Fruit fly (Drosophila melanogaster): ENCODE results near the gene Ilp5.

Ilp5 gene

DNA sequence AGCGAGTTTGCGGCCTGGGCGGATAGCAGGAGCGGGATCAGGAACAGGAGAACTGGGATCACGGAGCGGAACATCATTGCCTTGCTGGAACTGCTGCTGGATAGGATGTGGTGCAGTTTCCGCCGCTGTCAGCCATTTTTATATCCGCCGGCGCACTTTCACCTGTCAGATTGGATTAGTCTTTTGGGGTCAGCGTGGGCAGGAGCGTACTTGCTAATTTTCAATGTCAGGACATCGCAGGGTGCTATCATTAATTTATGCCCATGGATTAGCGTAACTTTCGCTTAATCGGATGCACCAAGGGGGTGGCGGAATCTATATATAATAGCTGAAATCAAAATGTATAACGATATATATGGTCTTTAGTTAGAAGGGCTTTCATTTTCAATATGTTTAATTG, at the start of gene Ilp5:
Gene Ilp5, minus strand, starts transcription at position 101 of the 400 bp plus-strand sequence.
- TF ChIP-seq fd96Ca (GFP tag; IDR thresholded peaks at IDR 0.05) (no peak), CG15710 (tag; optimal IDR thresholded peaks at IDR 0.05) (no peak), CG13204 (GFP tag; optimal IDR thresholded peaks at IDR 0.05) (no peak), gl (tag; optimal IDR thresholded peaks at IDR 0.05) (no peak), Snoo (tag; optimal IDR thresholded peaks at IDR 0.05) (no peak), CG14655 (GFP tag; optimal IDR thresholded peaks at IDR 0.05) (no peak), CG34367 (tag; optimal IDR thresholded peaks at IDR 0.05) (no peak), EcR (GFP tag; optimal IDR thresholded peaks at IDR 0.05) (no peak), CG17806 (tag; optimal IDR thresholded peaks at IDR 0.05) (no peak), CG12605 (GFP tag; IDR thresholded peaks at IDR 0.05) (no peak)

DNA sequence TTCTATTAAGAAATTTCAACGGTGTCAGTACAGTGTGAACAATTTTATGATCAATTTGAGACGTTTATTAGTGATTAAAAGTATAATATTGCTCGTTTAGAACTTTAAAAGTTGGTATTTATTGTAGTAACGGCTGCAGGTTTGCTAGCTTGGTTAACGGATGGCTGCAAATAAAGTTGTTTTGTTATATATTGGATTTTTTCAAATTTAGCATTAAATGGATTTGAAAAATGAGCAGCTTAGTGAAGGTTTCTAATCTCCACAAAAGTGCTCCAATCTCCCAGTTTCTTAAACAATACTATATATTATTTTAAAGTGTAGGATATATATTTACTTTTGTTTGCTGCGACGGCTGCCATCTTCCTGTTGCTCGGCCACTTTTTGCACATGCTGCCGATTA, 48.3 kb upstream of the Ilp5 start:
- TF ChIP-seq CG17806 (tag; optimal IDR thresholded peaks at IDR 0.05) (no peak), fd96Ca (GFP tag; IDR thresholded peaks at IDR 0.05) (peak; percentile 38; the same call in 2 of the 3 replicates), CG13204 (GFP tag; optimal IDR thresholded peaks at IDR 0.05) (no peak), CG14655 (GFP tag; optimal IDR thresholded peaks at IDR 0.05) (no peak), CG4496 (GFP tag; IDR thresholded peaks at IDR 0.05) (0 out of 3 replicates have a peak, but pooled peaks have one; percentile 56), gl (tag; optimal IDR thresholded peaks at IDR 0.05) (no peak), CG32121 (GFP tag; IDR thresholded peaks at IDR 0.05) (0 out of 2 replicates have a peak, but pooled peaks have one; percentile 18), CG12605 (GFP tag; IDR thresholded peaks at IDR 0.05) (no peak; the same call in 1 of the 2 replicates), EcR (GFP tag; optimal IDR thresholded peaks at IDR 0.05) (no peak), CG9948 (tag; optimal IDR thresholded peaks at IDR 0.05) (peak; percentile 36), D1 (tag; optimal IDR thresholded peaks at IDR 0.05) (no peak), CG10348 (GFP tag; IDR thresholded peaks at IDR 0.05) (no peak), CG8301 (tag; optimal IDR thresholded peaks at IDR 0.05) (peak; percentile 62), Snoo (tag; optimal IDR thresholded peaks at IDR 0.05) (peak; percentile 2), CG8159 (tag; optimal IDR thresholded peaks at IDR 0.05) (peak; percentile 46), CG15710 (tag; optimal IDR thresholded peaks at IDR 0.05) (peak; percentile 3), Pif1A (GFP tag; optimal IDR thresholded peaks at IDR 0.05) (no peak), Pif1B (GFP tag; optimal IDR thresholded peaks at IDR 0.05) (peak; percentile 39), CG34367 (tag; optimal IDR thresholded peaks at IDR 0.05) (no peak), Ets98B (GFP tag; IDR thresholded peaks at IDR 0.05) (peak; percentile 13; the same call in 1 of the 2 replicates)

DNA sequence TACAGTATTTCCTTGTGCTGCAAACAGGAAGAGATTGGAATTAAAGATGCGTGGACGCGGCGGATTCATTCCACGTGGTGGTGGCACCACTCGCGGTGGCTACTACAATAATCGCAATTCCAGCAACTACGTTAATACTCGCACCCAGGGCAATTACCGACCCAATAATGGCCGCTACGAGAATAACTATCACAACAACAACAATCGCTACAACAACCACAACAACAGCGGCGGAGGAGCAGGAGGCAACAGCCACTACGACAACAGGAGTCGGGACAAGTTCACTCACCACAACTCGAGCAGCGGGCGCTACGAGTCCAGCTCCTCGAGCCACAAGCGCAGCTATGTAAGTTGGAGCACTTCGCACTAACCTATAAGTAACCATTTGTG, 41.4 kb upstream of the Ilp5 start:
- no peak for TF ChIP-seq Pif1A (GFP tag; optimal IDR thresholded peaks at IDR 0.05)
- TF ChIP-seq CG32121 (GFP tag; IDR thresholded peaks at IDR 0.05), result no peak
- no peak for TF ChIP-seq CG15710 (tag; optimal IDR thresholded peaks at IDR 0.05)
- TF ChIP-seq CG8159 (tag; optimal IDR thresholded peaks at IDR 0.05), result no peak
- no peak for TF ChIP-seq Pif1B (GFP tag; optimal IDR thresholded peaks at IDR 0.05)
- TF ChIP-seq rn (GFP tag; IDR thresholded peaks at IDR 0.05), result no peak
- no peak for TF ChIP-seq CG10348 (GFP tag; IDR thresholded peaks at IDR 0.05)
- TF ChIP-seq EcR (GFP tag; optimal IDR thresholded peaks at IDR 0.05), result no peak
- no peak for TF ChIP-seq D1 (tag; optimal IDR thresholded peaks at IDR 0.05)
- no peak for TF ChIP-seq CG4496 (GFP tag; IDR thresholded peaks at IDR 0.05)
- TF ChIP-seq fd96Ca (GFP tag; IDR thresholded peaks at IDR 0.05), result no peak
- no peak for TF ChIP-seq Ets98B (GFP tag; IDR thresholded peaks at IDR 0.05)
- no peak for TF ChIP-seq CG13204 (GFP tag; optimal IDR thresholded peaks at IDR 0.05)
- TF ChIP-seq CG12605 (GFP tag; IDR thresholded peaks at IDR 0.05), result no peak
- TF ChIP-seq CG17806 (tag; optimal IDR thresholded peaks at IDR 0.05), result no peak
- TF ChIP-seq Snoo (tag; optimal IDR thresholded peaks at IDR 0.05), result no peak
- TF ChIP-seq CG8301 (tag; optimal IDR thresholded peaks at IDR 0.05), result no peak
- no peak for TF ChIP-seq CG34367 (tag; optimal IDR thresholded peaks at IDR 0.05)
- no peak for TF ChIP-seq CG14655 (GFP tag; optimal IDR thresholded peaks at IDR 0.05)
- TF ChIP-seq CG9948 (tag; optimal IDR thresholded peaks at IDR 0.05), result no peak

DNA sequence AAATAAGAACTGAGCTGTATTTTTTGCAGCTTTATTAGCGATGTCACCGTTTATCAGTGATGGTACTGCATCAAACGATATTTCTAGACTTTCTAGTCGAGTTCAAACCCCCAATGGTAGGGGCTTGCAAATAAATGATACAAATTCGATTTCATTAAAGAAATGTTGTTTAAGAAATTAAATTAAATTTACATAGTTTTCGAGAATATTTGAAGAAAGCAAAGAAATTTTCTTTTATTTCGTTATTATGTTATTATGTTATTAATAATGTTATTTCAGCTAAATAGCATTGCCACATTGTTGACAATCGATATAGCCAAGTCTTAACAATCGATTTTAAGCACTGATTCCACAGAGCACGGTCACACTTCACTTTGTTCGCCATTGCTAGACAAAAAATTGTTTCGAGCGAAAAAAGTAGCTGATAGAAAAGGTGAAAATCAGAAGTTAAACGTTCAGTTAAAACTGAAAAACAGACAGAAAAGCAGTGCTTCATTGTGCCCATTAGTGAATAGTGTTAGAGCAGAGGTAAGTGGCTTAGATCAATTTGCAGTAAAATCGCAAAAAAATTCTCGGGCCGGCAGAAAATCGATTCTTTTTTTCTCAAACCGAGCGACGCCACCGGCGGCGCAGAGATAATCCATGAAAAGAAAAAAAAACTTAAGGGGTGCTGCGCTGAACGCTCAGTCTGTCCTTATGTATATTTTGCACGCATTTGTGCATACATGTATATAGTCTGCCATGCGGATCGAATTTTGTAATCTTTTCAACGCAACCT, 40.8 kb upstream of the Ilp5 start, which contains the start of the genes iPLA2-VIA and Ciz1:
Gene iPLA2-VIA, minus strand, starts transcription at position 75 of the 778 bp plus-strand sequence.
Gene Ciz1, plus strand, starts transcription at position 365 of the 778 bp plus-strand sequence.
- TF ChIP-seq gl (tag; optimal IDR thresholded peaks at IDR 0.05) (no peak), CG8159 (tag; optimal IDR thresholded peaks at IDR 0.05) (no peak), CG9948 (tag; optimal IDR thresholded peaks at IDR 0.05) (no peak), CG17806 (tag; optimal IDR thresholded peaks at IDR 0.05) (no peak), CG8301 (tag; optimal IDR thresholded peaks at IDR 0.05) (no peak), CG13204 (GFP tag; optimal IDR thresholded peaks at IDR 0.05) (no peak), Ets98B (GFP tag; IDR thresholded peaks at IDR 0.05) (no peak), Pif1A (GFP tag; optimal IDR thresholded peaks at IDR 0.05) (no peak), EcR (GFP tag; optimal IDR thresholded peaks at IDR 0.05) (no peak), Snoo (tag; optimal IDR thresholded peaks at IDR 0.05) (no peak), CG34367 (tag; optimal IDR thresholded peaks at IDR 0.05) (no peak), CG15710 (tag; optimal IDR thresholded peaks at IDR 0.05) (no peak), CG32121 (GFP tag; IDR thresholded peaks at IDR 0.05) (no peak), D1 (tag; optimal IDR thresholded peaks at IDR 0.05) (no peak), Pif1B (GFP tag; optimal IDR thresholded peaks at IDR 0.05) (no peak)

DNA sequence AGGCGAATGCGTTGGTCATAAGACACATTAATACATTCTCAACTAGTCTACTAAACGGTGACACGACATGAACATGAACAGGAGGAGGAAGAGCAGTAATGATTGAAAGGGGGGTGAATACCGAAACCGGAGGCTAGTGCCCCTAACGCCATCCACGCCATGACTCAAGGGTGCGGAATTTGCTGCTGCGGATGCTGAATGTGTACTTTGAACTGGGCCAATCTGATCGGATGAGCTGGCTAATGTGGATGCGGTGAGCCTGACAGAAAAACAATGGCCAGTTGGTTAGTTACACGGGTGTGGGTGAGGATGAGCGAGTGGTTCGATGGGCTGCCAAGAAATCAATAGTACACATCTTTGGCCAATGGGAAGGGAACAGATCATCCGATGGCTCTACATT, 40.0 kb upstream of the Ilp5 start:
- TF ChIP-seq CG4496 (GFP tag; IDR thresholded peaks at IDR 0.05) (0 out of 3 replicates have a peak, but pooled peaks have one; percentile 39), gl (tag; optimal IDR thresholded peaks at IDR 0.05) (peak; percentile 38), CG17806 (tag; optimal IDR thresholded peaks at IDR 0.05) (no peak), CG12605 (GFP tag; IDR thresholded peaks at IDR 0.05) (no peak), CG8301 (tag; optimal IDR thresholded peaks at IDR 0.05) (no peak), CG13204 (GFP tag; optimal IDR thresholded peaks at IDR 0.05) (no peak)

All from whole organism, pupa.